Worm (Caenorhabditis elegans) whole organism, late embryonic: ENCODE measurements around the gene F54D5.15.

ENCODE experiments used
- ceh-14 ChIP-seq: sonication (generic microtip); optimal IDR thresholded peaks from 2 replicates; lab custom pipeline; 2016; ENCODE audit warnings: missing genotype, missing genetic modification characterization, missing compliant biosample characterization
- ceh-24 ChIP-seq: sonication (generic microtip); optimal IDR thresholded peaks from 2 replicates; lab custom pipeline; 2016; ENCODE audit warnings: mild to moderate bottlenecking, missing genetic modification characterization, missing compliant biosample characterization
- dve-1 ChIP-seq: sonication (generic microtip); optimal IDR thresholded peaks from 2 replicates; lab custom pipeline; 2017; ENCODE audit warnings: antibody characterized with exemption, mild to moderate bottlenecking, missing genetic modification characterization, missing compliant biosample characterization
- ets-4 ChIP-seq: sonication (generic microtip); optimal IDR thresholded peaks from 2 replicates; lab custom pipeline; 2016; ENCODE audit warnings: missing genetic modification characterization, missing compliant biosample characterization
- fax-1 ChIP-seq: sonication (generic microtip); optimal IDR thresholded peaks from 2 replicates; lab custom pipeline; 2016; ENCODE audit warnings: missing genotype, missing genetic modification characterization, missing compliant biosample characterization
- hlh-6 ChIP-seq: sonication (generic microtip); optimal IDR thresholded peaks from 2 replicates; lab custom pipeline; 2016; ENCODE audit warnings: missing genotype, missing genetic modification characterization, missing compliant biosample characterization
- nhr-11 ChIP-seq: fragments of 150-350 bp; optimal IDR thresholded peaks from 2 replicates; lab custom pipeline; 2014; ENCODE audit warnings: missing biosample characterization, missing genetic modification characterization
- nhr-232 ChIP-seq: sonication (generic microtip); optimal IDR thresholded peaks from 2 replicates; lab custom pipeline; 2016; ENCODE audit warnings: missing genetic modification characterization, missing compliant biosample characterization
- odd-2 ChIP-seq: sonication (generic microtip); optimal IDR thresholded peaks from 2 replicates; lab custom pipeline; 2017; ENCODE audit warnings: antibody characterized with exemption, mild to moderate bottlenecking, missing genetic modification characterization, missing compliant biosample characterization
- pha-4 ChIP-seq: fragments of 150-350 bp; optimal IDR thresholded peaks from 2 replicates; lab custom pipeline; 2018; ENCODE audit warnings: missing biosample characterization, missing genetic modification reagents, missing genetic modification characterization
- rnt-1 ChIP-seq: sonication (generic microtip); optimal IDR thresholded peaks from 2 replicates; lab custom pipeline; 2016; ENCODE audit warnings: missing genetic modification characterization, missing compliant biosample characterization
- sox-4 ChIP-seq: sonication (generic microtip); optimal IDR thresholded peaks from 2 replicates; lab custom pipeline; 2017; ENCODE audit warnings: mild to moderate bottlenecking, missing genetic modification characterization, inconsistent platforms, missing compliant biosample characterization
- unc-86 ChIP-seq: sonication (generic microtip); optimal IDR thresholded peaks from 2 replicates; lab custom pipeline; 2016; ENCODE audit warnings: missing genetic modification characterization, missing compliant biosample characterization

- TF ChIP-seq nhr-11, result no peak
- no peak for TF ChIP-seq dve-1
- no peak for TF ChIP-seq odd-2
- no peak for TF ChIP-seq ceh-14 (tag; lab: Kevin White, UChicago)
- TF ChIP-seq pha-4 (tag; lab: Kevin White, UChicago), result no peak
- TF ChIP-seq unc-86 (tag; lab: Kevin White, UChicago), result no peak
- TF ChIP-seq ets-4 (tag; lab: Kevin White, UChicago), result no peak
- no peak for TF ChIP-seq fax-1
- no peak for TF ChIP-seq rnt-1 (tag; lab: Kevin White, UChicago)
- no peak for TF ChIP-seq sox-4 (tag; lab: Kevin White, UChicago)
- TF ChIP-seq hlh-6 (tag; lab: Kevin White, UChicago), result no peak
- TF ChIP-seq nhr-232, result no peak
- no peak for TF ChIP-seq ceh-24 (tag; lab: Kevin White, UChicago)
Observed at ce11 chrII:11564127-11564526, at the start of gene F54D5.15.
